Fruit fly (Drosophila melanogaster) whole organism, pupa: Measurements from ENCODE around the gene CG14205.

Experiments used
- CG12605 ChIP-seq: fragments of 200-800 bp; sonication (Bioruptor generic); IDR thresholded peaks from 2 replicates; pipeline ENCODE4 v1.3.6; 2022; ENCODE audit warnings: missing biosample characterization, missing genetic modification characterization
- CG13204 ChIP-seq: fragments of 200-800 bp; sonication (Bioruptor generic); optimal IDR thresholded peaks from 2 replicates; lab custom pipeline; 2018; ENCODE audit warnings: missing biosample characterization, mild to moderate bottlenecking, missing genetic modification characterization, moderate library complexity
- CG32121 ChIP-seq: fragments of 200-800 bp; sonication (Bioruptor generic); IDR thresholded peaks from 2 replicates; pipeline ENCODE4 v1.3.6; 2022; ENCODE audit warnings: missing biosample characterization, missing genetic modification characterization
- CG4496 ChIP-seq: fragments of 200-800 bp; sonication (Bioruptor generic); IDR thresholded peaks from 3 replicates; pipeline ENCODE4 v1.3.6; 2022; ENCODE audit warnings: missing biosample characterization, missing genetic modification characterization
- CG8159 ChIP-seq: fragments of 200-800 bp; sonication (Bioruptor generic); optimal IDR thresholded peaks from 3 replicates; lab custom pipeline; 2018; ENCODE audit warnings: missing biosample characterization, mild to moderate bottlenecking, missing genetic modification characterization, moderate library complexity
- D1 ChIP-seq: fragments of 200-800 bp; sonication (Bioruptor generic); optimal IDR thresholded peaks from 2 replicates; lab custom pipeline; 2018; ENCODE audit warnings: missing biosample characterization, mild to moderate bottlenecking, missing genetic modification characterization, moderate library complexity
- Ets98B ChIP-seq: fragments of 200-800 bp; sonication (Bioruptor generic); IDR thresholded peaks from 2 replicates; pipeline ENCODE4 v1.3.6; 2022; ENCODE audit warnings: missing biosample characterization, missing genetic modification characterization
- Pif1B ChIP-seq: fragments of 200-800 bp; sonication (Bioruptor generic); optimal IDR thresholded peaks from 3 replicates; lab custom pipeline; 2016; ENCODE audit warnings: missing biosample characterization, missing genetic modification characterization
- Snoo ChIP-seq: fragments of 200-800 bp; sonication (Bioruptor generic); optimal IDR thresholded peaks from 3 replicates; lab custom pipeline; 2017; ENCODE audit warnings: missing biosample characterization, mild to moderate bottlenecking, missing genetic modification characterization, inconsistent platforms
- rn ChIP-seq: fragments of 200-800 bp; sonication (Bioruptor generic); IDR thresholded peaks from 2 replicates; pipeline ENCODE4 v1.3.6; 2022; ENCODE audit warnings: missing biosample characterization, missing genetic modification characterization

- TF ChIP-seq CG4496 (no peak), CG13204 (no peak), CG8159 (tag; lab: Kevin White, UChicago) (no peak), CG12605 (GFP tag; lab: Robert Waterston, UW) (no peak), D1 (tag; lab: Kevin White, UChicago) (no peak), Ets98B (no peak), Snoo (tag; lab: Kevin White, UChicago) (no peak), rn (GFP tag; lab: Robert Waterston, UW) (no peak), CG32121 (no peak), Pif1B (no peak)
Measured at dm6 chrX:19598503-19598902, 6.1 kb downstream of the CG14205 start.
